Fruit fly (Drosophila melanogaster): Measurements from ENCODE around the gene Boh2.

Gene Boh2

DNA sequence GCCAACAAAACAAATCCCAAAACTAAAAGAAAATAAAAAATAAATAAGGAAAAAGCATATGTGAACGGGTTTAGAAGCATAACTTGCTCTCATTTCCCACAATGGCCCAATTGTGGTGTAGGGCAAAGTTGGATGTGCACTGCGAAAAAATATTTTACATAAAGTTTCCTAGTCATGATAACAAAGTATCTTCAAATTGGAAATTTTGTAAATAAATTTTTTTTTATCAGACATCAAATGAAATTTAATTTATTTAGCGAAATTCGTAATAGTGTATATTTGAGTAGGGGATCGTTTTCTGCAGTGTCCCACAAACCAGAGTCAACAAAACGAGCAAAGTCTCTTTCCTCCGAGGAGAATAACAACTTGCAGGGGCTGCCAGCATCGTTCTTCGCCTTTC, 5.3 kb downstream of the Boh2 start (continued):
- TF ChIP-seq Xrp1 (GFP tag; IDR thresholded peaks at IDR 0.05) = peak; percentile 64
- TF ChIP-seq Oli (tag; optimal IDR thresholded peaks at IDR 0.05) = peak; percentile 47
- no peak for TF ChIP-seq en (GFP tag; optimal IDR thresholded peaks at IDR 0.05)
- TF ChIP-seq CG30431 (GFP tag; optimal IDR thresholded peaks at IDR 0.05) = no peak
- TF ChIP-seq CrebB (tag; optimal IDR thresholded peaks at IDR 0.05) = no peak
- no peak for TF ChIP-seq CG18599 (GFP tag; optimal IDR thresholded peaks at IDR 0.05)
- no peak for TF ChIP-seq ERR (GFP tag; optimal IDR thresholded peaks at IDR 0.05)
- no peak for TF ChIP-seq chm (GFP tag; IDR thresholded peaks at IDR 0.05)
- TF ChIP-seq CG7556 (GFP tag; optimal IDR thresholded peaks at IDR 0.05) = no peak
- no peak for TF ChIP-seq CG2116 (GFP tag; optimal IDR thresholded peaks at IDR 0.05)
- no peak for TF ChIP-seq Bdp1 (GFP tag; optimal IDR thresholded peaks at IDR 0.05)
- TF ChIP-seq jigr1 (GFP tag; IDR thresholded peaks at IDR 0.05) = no peak
- no peak for TF ChIP-seq Side (GFP tag; optimal IDR thresholded peaks at IDR 0.05)
- no peak for TF ChIP-seq so (GFP tag; IDR thresholded peaks at IDR 0.05)
- no peak for TF ChIP-seq CG14965 (GFP tag; optimal IDR thresholded peaks at IDR 0.05; ENCODE audit: borderline replicate concordance)
- TF ChIP-seq CG32532 (GFP tag; IDR thresholded peaks at IDR 0.05) = no peak
- TF ChIP-seq CG33557 (GFP tag; optimal IDR thresholded peaks at IDR 0.05) = no peak
- no peak for TF ChIP-seq CG4282 (GFP tag; optimal IDR thresholded peaks at IDR 0.05)
- TF ChIP-seq CG6791 (GFP tag; IDR thresholded peaks at IDR 0.05; ENCODE audit: partially characterized antibody) = no peak
- TF ChIP-seq inv (GFP tag; IDR thresholded peaks at IDR 0.05; ENCODE audit: partially characterized antibody) = no peak
- no peak for TF ChIP-seq CG14050 (GFP tag; IDR thresholded peaks at IDR 0.05)
- TF ChIP-seq CG2889 (GFP tag; IDR thresholded peaks at IDR 0.05) = no peak
- TF ChIP-seq CG8944 (GFP tag; optimal IDR thresholded peaks at IDR 0.05) = no peak
- TF ChIP-seq unpg (GFP tag; optimal IDR thresholded peaks at IDR 0.05) = peak; percentile 44
- TF ChIP-seq CG16779 (GFP tag; IDR thresholded peaks at IDR 0.05) = no peak
- TF ChIP-seq lmd (GFP tag; IDR thresholded peaks at IDR 0.05) = no peak
- TF ChIP-seq CG2712 (tag; optimal IDR thresholded peaks at IDR 0.05) = peak; percentile 33
- no peak for TF ChIP-seq CG7357 (GFP tag; IDR thresholded peaks at IDR 0.05)
- peak; percentile 19 for TF ChIP-seq CG7839 (tag; optimal IDR thresholded peaks at IDR 0.05)
- no peak for TF ChIP-seq CG7271 (tag; optimal IDR thresholded peaks at IDR 0.05)
- TF ChIP-seq CG1602 (GFP tag; optimal IDR thresholded peaks at IDR 0.05) = no peak
- TF ChIP-seq crol (GFP tag; IDR thresholded peaks at IDR 0.05) = no peak
- TF ChIP-seq exex (tag; optimal IDR thresholded peaks at IDR 0.05) = no peak
- TF ChIP-seq CG9215 (GFP tag; IDR thresholded peaks at IDR 0.05) = no peak
- no peak for TF ChIP-seq sisA (GFP tag; IDR thresholded peaks at IDR 0.05)
- TF ChIP-seq CG11456 (GFP tag; IDR thresholded peaks at IDR 0.05) = no peak
- no peak for TF ChIP-seq Dip3 (GFP tag; optimal IDR thresholded peaks at IDR 0.05)
- TF ChIP-seq br (optimal IDR thresholded peaks at IDR 0.05) = no peak
- no peak for TF ChIP-seq HmgZ (tag; optimal IDR thresholded peaks at IDR 0.05)
- TF ChIP-seq h (optimal IDR thresholded peaks at IDR 0.05) = no peak
- TF ChIP-seq run (tag; optimal IDR thresholded peaks at IDR 0.05) = no peak
- TF ChIP-seq CG17802 (tag; optimal IDR thresholded peaks at IDR 0.05) = no peak
- TF ChIP-seq usp (GFP tag; optimal IDR thresholded peaks at IDR 0.05) = no peak
- TF ChIP-seq CG34422 (GFP tag; IDR thresholded peaks at IDR 0.05) = no peak
- TF ChIP-seq corto (GFP tag; optimal IDR thresholded peaks at IDR 0.05) = peak; percentile 17
- no peak for TF ChIP-seq Scr (GFP tag; IDR thresholded peaks at IDR 0.05; ENCODE audit: partially characterized antibody)
- TF ChIP-seq Six4 (GFP tag; optimal IDR thresholded peaks at IDR 0.05) = no peak
- peak; percentile 36 for TF ChIP-seq CG18262 (tag; optimal IDR thresholded peaks at IDR 0.05)
- TF ChIP-seq gsb (GFP tag; IDR thresholded peaks at IDR 0.05) = no peak
- no peak for TF ChIP-seq bcd (GFP tag; optimal IDR thresholded peaks at IDR 0.05)
- peak; percentile 85 for TF ChIP-seq sens (GFP tag)
- no peak for TF ChIP-seq CG15073 (GFP tag; optimal IDR thresholded peaks at IDR 0.05)
- no peak for TF ChIP-seq Trl (optimal IDR thresholded peaks at IDR 0.05)
- TF ChIP-seq Trl (GFP tag; optimal IDR thresholded peaks at IDR 0.05) = no peak

Measured in whole organism, embryonic.